Worm (Caenorhabditis elegans): ENCODE results near the gene nse-4.

ce11 chrIV:11492345-11492744 is 11.7 kb downstream of the nse-4 start:
- TF ChIP-seq unc-62 (GFP tag; optimal IDR thresholded peaks at IDR 0.05): no peak
- no peak for TF ChIP-seq dpl-1 (GFP tag; optimal IDR thresholded peaks at IDR 0.05)
- no peak for TF ChIP-seq grh-1 (GFP tag; IDR thresholded peaks at IDR 0.05)
- no peak for TF ChIP-seq nhr-237 (tag; optimal IDR thresholded peaks at IDR 0.05)
- no peak for TF ChIP-seq ceh-90 (tag; optimal IDR thresholded peaks at IDR 0.05)
- TF ChIP-seq vab-15 (tag; optimal IDR thresholded peaks at IDR 0.05): no peak
- no peak for TF ChIP-seq zip-4 (GFP tag; optimal IDR thresholded peaks at IDR 0.05)

Measured in whole organism, L1 larva.